Worm (Caenorhabditis elegans) whole organism, L1 larva: ENCODE data around the gene dlat-2.

ENCODE experiments used
- C34B4.2 ChIP-seq: sonication (generic microtip); optimal IDR thresholded peaks from 2 replicates; lab custom pipeline; 2017; ENCODE audit warnings: mild to moderate bottlenecking, missing genetic modification characterization, missing compliant biosample characterization
- ama-1 ChIP-seq: fragments of 150-350 bp; optimal IDR thresholded peaks from 2 replicates; lab custom pipeline; 2014
- blmp-1 ChIP-seq: fragments of 150-350 bp; optimal IDR thresholded peaks from 2 replicates; lab custom pipeline; 2014; ENCODE audit warnings: missing biosample characterization, missing genetic modification characterization
- ces-1 ChIP-seq: fragments of 150-350 bp; optimal IDR thresholded peaks from 2 replicates; lab custom pipeline; 2014; ENCODE audit warnings: missing biosample characterization, missing genetic modification reagents, missing genetic modification characterization
- efl-1 ChIP-seq, 4 experiments: fragments of 150-350 bp; optimal IDR thresholded peaks in 3 of 4; peaks in 1 of 4; 1 replicate in 1 of 4; 2 replicates in 3 of 4; lab custom pipeline; 2014; ENCODE audit warnings: missing biosample characterization in 2 of 4, missing genetic modification characterization in 2 of 4, missing genetic modification reagents in 2 of 4
- elt-2 ChIP-seq: sonication (generic microtip); optimal IDR thresholded peaks from 2 replicates; lab custom pipeline; 2016; ENCODE audit warnings: missing genetic modification characterization, mild to moderate bottlenecking, inconsistent platforms, missing compliant biosample characterization, missing genetic modification reagents
- elt-3 ChIP-seq, 6 experiments: fragments of 150-350 bp in 1 of 6; sonication (generic microtip); optimal IDR thresholded peaks; 2 replicates each; lab custom pipeline; 2017 to 2018; ENCODE audit warnings: missing biosample characterization in 6 of 6, missing genetic modification characterization in 6 of 6, inconsistent platforms in 1 of 6
- ets-5 ChIP-seq: fragments of 200-800 bp; sonication (Bioruptor generic); IDR thresholded peaks from 2 replicates; pipeline ENCODE4 v1.3.6; 2022; ENCODE audit warnings: missing genetic modification characterization, missing compliant biosample characterization
- fkh-10 ChIP-seq: sonication (generic microtip); optimal IDR thresholded peaks from 2 replicates; lab custom pipeline; 2017; ENCODE audit warnings: missing biosample characterization, missing genetic modification reagents, missing genetic modification characterization
- fkh-8 ChIP-seq: sonication (generic microtip); optimal IDR thresholded peaks from 2 replicates; lab custom pipeline; 2016; ENCODE audit warnings: mild to moderate bottlenecking, missing genetic modification characterization, missing compliant biosample characterization
- hlh-17 ChIP-seq: fragments of 200-800 bp; sonication (Bioruptor generic); optimal IDR thresholded peaks from 2 replicates; lab custom pipeline; 2018; ENCODE audit warnings: missing genetic modification characterization, mild to moderate bottlenecking, missing compliant biosample characterization, moderate library complexity, borderline replicate concordance
- hlh-4 ChIP-seq: sonication (generic microtip); optimal IDR thresholded peaks from 2 replicates; lab custom pipeline; 2016; ENCODE audit warnings: mild to moderate bottlenecking, missing genetic modification characterization, missing compliant biosample characterization
- hpl-2 ChIP-seq: fragments of 150-350 bp; optimal IDR thresholded peaks from 2 replicates; lab custom pipeline; 2014; ENCODE audit warnings: missing biosample characterization, missing genetic modification reagents, missing genetic modification characterization
- irx-1 ChIP-seq: sonication (generic microtip); optimal IDR thresholded peaks from 2 replicates; lab custom pipeline; 2016; ENCODE audit warnings: missing genetic modification characterization, missing compliant biosample characterization
- isw-1 ChIP-seq: fragments of 200-800 bp; sonication (Bioruptor generic); IDR thresholded peaks from 2 replicates; pipeline ENCODE4 v1.3.6; 2022; ENCODE audit warnings: missing genetic modification characterization, missing compliant biosample characterization
- jun-1 ChIP-seq: fragments of 150-350 bp; optimal IDR thresholded peaks from 2 replicates; lab custom pipeline; 2014; ENCODE audit warnings: missing biosample characterization, missing genetic modification reagents, missing genetic modification characterization
- lir-3 ChIP-seq: sonication (generic microtip); optimal IDR thresholded peaks from 2 replicates; lab custom pipeline; 2016; ENCODE audit warnings: mild to moderate bottlenecking, missing genetic modification characterization, moderate library complexity, missing compliant biosample characterization; ENCODE audit not compliant: poor library complexity
- lsy-2 ChIP-seq, 2 experiments: fragments of 150-350 bp; optimal IDR thresholded peaks; 2 replicates each; lab custom pipeline; 2014; ENCODE audit warnings: missing biosample characterization in 2 of 2, missing genetic modification characterization in 2 of 2
- mdl-1 ChIP-seq, 2 experiments: fragments of 150-350 bp; optimal IDR thresholded peaks; 2 replicates each; lab custom pipeline; 2014 to 2017; ENCODE audit warnings: missing biosample characterization in 2 of 2, missing genetic modification characterization in 2 of 2, inconsistent platforms in 1 of 2
- nhr-19 ChIP-seq: fragments of 200-800 bp; sonication (Bioruptor generic); conservative IDR thresholded peaks from 2 replicates; pipeline ENCODE4 v1.3.6; 2022; ENCODE audit warnings: missing genetic modification characterization, missing compliant biosample characterization
- nhr-20 ChIP-seq: sonication (generic microtip); optimal IDR thresholded peaks from 2 replicates; lab custom pipeline; 2016; ENCODE audit warnings: mild to moderate bottlenecking, missing genetic modification characterization, missing compliant biosample characterization
- nhr-47 ChIP-seq: sonication (generic microtip); optimal IDR thresholded peaks from 2 replicates; lab custom pipeline; 2016; ENCODE audit warnings: mild to moderate bottlenecking, missing genetic modification characterization, moderate library complexity, missing compliant biosample characterization
- nhr-71 ChIP-seq: sonication (generic microtip); optimal IDR thresholded peaks from 2 replicates; lab custom pipeline; 2016; ENCODE audit warnings: mild to moderate bottlenecking, missing genetic modification characterization, moderate library complexity, missing compliant biosample characterization
- nhr-77 ChIP-seq: fragments of 150-350 bp; optimal IDR thresholded peaks from 2 replicates; lab custom pipeline; 2014; ENCODE audit warnings: missing biosample characterization, missing genetic modification characterization
- nhr-84 ChIP-seq: sonication (generic microtip); optimal IDR thresholded peaks from 2 replicates; lab custom pipeline; 2017; ENCODE audit warnings: missing biosample characterization, missing genetic modification characterization
- nhr-85 ChIP-seq: sonication (generic microtip); peaks from one replicate; lab custom pipeline; 2016; ENCODE audit warnings: missing genetic modification characterization, inconsistent platforms, missing compliant biosample characterization
- pag-3 ChIP-seq: sonication (generic microtip); optimal IDR thresholded peaks from 2 replicates; lab custom pipeline; 2017; ENCODE audit warnings: missing genetic modification characterization, mild to moderate bottlenecking, missing compliant biosample characterization, antibody characterized with exemption, borderline replicate concordance; ENCODE audit not compliant: insufficient read depth
- pax-3 ChIP-seq: fragments of 200-800 bp; sonication (Bioruptor generic); optimal IDR thresholded peaks from 2 replicates; lab custom pipeline; 2018; ENCODE audit warnings: mild to moderate bottlenecking, missing genetic modification characterization, moderate library complexity, missing compliant biosample characterization
- snu-23 ChIP-seq: sonication (generic microtip); optimal IDR thresholded peaks from 2 replicates; lab custom pipeline; 2016; ENCODE audit warnings: missing genetic modification characterization, missing compliant biosample characterization
- swsn-7 ChIP-seq: sonication (generic microtip); optimal IDR thresholded peaks from 2 replicates; lab custom pipeline; 2016; ENCODE audit warnings: missing genetic modification characterization, missing compliant biosample characterization
- unc-62 ChIP-seq: fragments of 150-350 bp; optimal IDR thresholded peaks from 2 replicates; lab custom pipeline; 2014; ENCODE audit warnings: missing biosample characterization, missing genetic modification reagents, missing genetic modification characterization
- ztf-11 ChIP-seq, 2 experiments: sonication (generic microtip); optimal IDR thresholded peaks; 2 replicates each; lab custom pipeline; 2016 to 2017; ENCODE audit warnings: missing genetic modification characterization in 2 of 2, missing biosample characterization in 1 of 2, missing compliant biosample characterization in 1 of 2

The dlat-2 gene

DNA sequence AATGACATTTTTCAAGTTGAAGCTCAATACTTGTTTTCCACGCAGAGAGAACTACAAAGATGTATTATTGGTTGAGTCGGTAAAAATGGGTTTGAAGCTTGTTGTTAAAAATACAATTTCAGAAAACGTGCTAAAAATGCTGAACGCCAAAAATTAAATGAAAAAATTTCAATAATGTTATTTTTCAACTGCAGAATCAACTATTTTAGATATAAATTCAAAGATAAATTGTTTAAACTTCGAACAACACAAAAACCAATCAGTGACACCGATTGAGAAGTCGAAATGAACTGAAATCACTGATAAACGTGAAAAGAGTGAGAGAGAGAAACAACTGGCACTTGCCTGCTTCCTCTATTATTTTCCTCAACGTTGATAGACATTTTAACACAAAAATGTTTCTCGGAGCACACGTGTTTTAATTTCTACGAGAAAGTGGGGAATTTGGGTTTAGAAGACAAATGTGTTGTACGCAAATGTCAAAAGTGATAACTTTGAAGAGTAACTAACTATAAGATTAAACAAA, 7.1 kb downstream of the dlat-2 start, which contains the start of gene T02D1.8:
Gene T02D1.8, minus strand, starts transcription at position 51 of the 526 bp plus-strand sequence.
- TF ChIP-seq snu-23 (no peak), nhr-71 (tag; lab: Kevin White, UChicago) (peak; percentile 22), elt-2 (tag; lab: Kevin White, UChicago) (peak; percentile 55)

DNA sequence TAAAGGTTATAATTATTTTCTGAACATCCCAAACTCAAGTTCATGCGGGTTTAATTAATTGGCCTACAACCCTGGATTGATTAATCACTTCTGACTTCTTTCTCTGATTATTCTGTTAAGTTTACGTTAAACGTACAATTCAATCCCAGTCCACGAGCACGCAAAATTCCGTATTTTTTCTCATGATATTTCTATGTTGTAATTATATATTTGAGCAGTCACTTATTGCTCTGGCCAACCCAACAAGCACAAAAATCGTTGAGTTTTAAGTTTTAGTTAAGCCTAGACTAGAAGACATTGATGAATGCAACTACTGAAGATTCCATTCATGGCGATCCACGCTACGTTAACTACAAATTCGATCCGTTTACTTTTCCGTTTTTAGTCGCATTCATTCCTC, 15.5 kb downstream of the dlat-2 start, which contains the start of gene sru-15:
Gene sru-15, plus strand, starts transcription at position 301 of the 400 bp plus-strand sequence.
- TF ChIP-seq hpl-2 (GFP tag; lab: Kevin White, UChicago): no peak
- TF ChIP-seq hlh-17 (GFP tag; lab: Kevin White, UChicago): no peak
- no peak for TF ChIP-seq nhr-47 (tag; lab: Kevin White, UChicago)
- no peak for TF ChIP-seq irx-1 (tag; lab: Kevin White, UChicago)
- TF ChIP-seq lsy-2 (tag; optimal IDR thresholded peaks at IDR 0.05; lab: Kevin White, UChicago): no peak
- TF ChIP-seq ets-5 (GFP tag; lab: Robert Waterston, UW): no peak

DNA sequence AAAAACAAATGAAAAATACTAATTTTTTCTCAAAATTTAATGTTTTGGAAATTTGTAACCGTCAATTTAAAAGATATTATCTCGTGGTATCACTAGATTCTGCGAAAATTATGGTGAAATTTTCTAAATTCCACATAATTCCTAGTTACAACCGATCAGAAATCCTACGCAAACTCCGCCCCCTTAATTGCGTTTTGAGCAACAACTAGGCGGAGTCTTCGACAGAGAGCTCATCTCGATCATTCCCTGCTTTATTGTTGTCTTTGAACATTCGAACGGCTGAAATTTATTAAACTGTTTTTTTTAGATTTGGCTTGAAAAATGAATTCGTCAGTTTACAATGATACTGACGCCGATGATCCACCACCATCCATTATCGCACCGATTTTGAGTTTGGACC, 19.0 kb downstream of the dlat-2 start, which contains the start of gene T02D1.4:
Gene T02D1.4, plus strand, starts transcription at position 301 of the 400 bp plus-strand sequence.
- TF ChIP-seq elt-2 (tag; lab: Kevin White, UChicago) (no peak), pax-3 (tag; lab: Kevin White, UChicago) (peak; percentile 23), fkh-8 (tag; lab: Kevin White, UChicago) (peak; percentile 0)

DNA sequence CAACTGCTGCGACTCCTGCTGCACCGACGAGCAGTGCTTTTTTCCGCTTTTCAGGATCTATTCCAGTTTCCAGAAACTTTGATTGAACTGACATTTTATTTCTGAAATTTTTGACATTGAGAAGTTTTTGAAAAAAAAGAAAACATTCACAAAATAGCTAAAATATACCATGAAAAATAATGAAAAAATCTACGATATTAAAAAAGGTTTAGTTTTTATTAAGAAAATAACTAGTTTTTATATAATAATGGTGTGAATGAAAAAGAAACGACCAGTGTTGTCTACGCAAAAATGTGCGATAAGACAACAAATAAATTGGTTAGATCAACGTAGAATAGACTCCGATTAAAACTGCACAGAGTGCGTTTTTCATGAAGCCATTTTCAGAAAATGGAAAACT, 25.1 kb downstream of the dlat-2 start, which contains the start of gene pmp-4:
Gene pmp-4, minus strand, starts transcription at position 101 of the 400 bp plus-strand sequence.
- no peak for TF ChIP-seq hlh-4 (tag; lab: Kevin White, UChicago)
- TF ChIP-seq efl-1 (optimal IDR thresholded peaks at IDR 0.05; lab: Kevin White, UChicago): no peak
- peak in 1 of 2 experiments; percentile 7 for TF ChIP-seq efl-1 (GFP tag; optimal IDR thresholded peaks at IDR 0.05 in 1 of 2; lab: Kevin White, UChicago)
- TF ChIP-seq, all 84 proteins: peak for 1

DNA sequence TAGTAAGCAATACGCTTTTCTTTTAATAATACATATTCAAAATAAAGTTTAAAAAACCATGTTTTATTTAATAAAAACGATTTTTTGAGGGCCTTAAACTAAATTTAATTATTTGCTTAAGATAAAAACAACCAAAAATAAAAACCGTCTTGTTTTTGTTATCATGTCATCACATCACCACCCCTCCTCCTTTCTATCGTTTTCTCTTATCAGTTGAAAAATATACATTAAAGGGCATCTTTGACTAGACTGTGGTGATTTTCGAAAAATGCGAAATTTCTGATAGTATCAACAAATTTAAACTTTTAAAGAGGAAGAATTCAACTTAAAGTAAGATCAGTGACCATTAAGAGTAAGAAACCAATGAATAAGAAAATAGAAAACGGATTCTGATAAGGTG, 25.7 kb downstream of the dlat-2 start:
- TF ChIP-seq blmp-1 (tag; lab: Kevin White, UChicago) (peak; percentile 11), jun-1 (no peak), nhr-20 (peak; percentile 25), unc-62 (GFP tag; lab: Kevin White, UChicago) (no peak), nhr-84 (tag; lab: Kevin White, UChicago) (no peak), mdl-1 (tag; optimal IDR thresholded peaks at IDR 0.05; lab: Kevin White, UChicago) (no peak), elt-2 (tag; lab: Kevin White, UChicago) (peak; percentile 64), ces-1 (GFP tag; lab: Kevin White, UChicago) (no peak)

DNA sequence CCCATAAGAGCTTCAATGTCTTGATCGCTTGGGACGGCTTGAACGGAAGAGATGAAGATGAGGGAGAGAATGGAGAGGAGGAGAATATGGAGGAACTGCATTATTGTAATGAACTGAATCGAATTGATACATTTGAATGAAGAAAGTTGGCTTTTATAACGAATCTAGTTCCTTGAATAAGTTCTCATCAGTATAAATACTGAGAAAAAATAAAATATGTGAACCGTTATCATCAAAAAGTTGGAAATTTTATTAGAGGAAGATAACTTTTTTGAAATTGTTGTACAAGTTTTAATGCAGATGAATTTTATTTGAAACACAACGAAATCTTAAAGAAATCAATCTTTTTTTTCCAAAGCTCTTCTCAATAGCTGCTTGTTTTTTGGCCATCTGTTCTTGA, 26.6 kb downstream of the dlat-2 start, which contains the start of gene T02D1.7:
Gene T02D1.7, minus strand, starts transcription at position 101 of the 400 bp plus-strand sequence.
- TF ChIP-seq nhr-84 (tag; lab: Kevin White, UChicago) (no peak), nhr-85 (tag; lab: Kevin White, UChicago) (no peak)

DNA sequence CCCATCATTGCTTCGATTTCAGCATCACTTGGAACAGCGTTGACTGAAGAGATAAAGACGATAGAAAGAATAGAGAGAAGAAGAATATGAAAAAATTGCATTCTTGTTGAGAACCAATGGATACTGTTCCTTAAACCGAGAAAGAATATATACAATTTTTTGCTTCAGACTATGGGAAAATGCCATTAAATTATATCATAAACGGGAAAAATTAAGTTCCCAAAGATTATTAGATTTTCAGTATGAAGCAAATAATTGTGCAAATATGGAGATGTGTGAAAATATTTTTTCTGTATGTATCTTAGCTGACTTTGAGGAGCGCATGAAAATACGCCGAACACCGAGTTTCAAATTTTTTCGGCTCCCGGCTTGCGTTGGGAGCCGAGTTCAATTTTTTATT, 27.1 kb downstream of the dlat-2 start, which contains the start of gene T02D1.9:
Gene T02D1.9, minus strand, starts transcription at position 101 of the 400 bp plus-strand sequence.
- TF ChIP-seq swsn-7: no peak
- no peak for TF ChIP-seq C34B4.2 (tag; lab: Kevin White, UChicago)
- TF ChIP-seq hlh-4 (tag; lab: Kevin White, UChicago): no peak
- TF ChIP-seq pag-3 (tag; lab: Kevin White, UChicago): no peak
- TF ChIP-seq fkh-10 (GFP tag; lab: Kevin White, UChicago): no peak
- no peak for TF ChIP-seq nhr-47 (tag; lab: Kevin White, UChicago)
- no peak for TF ChIP-seq lir-3 (tag; lab: Kevin White, UChicago)
- TF ChIP-seq elt-3 (tag; optimal IDR thresholded peaks at IDR 0.05; lab: Kevin White, UChicago): no peak
- TF ChIP-seq nhr-19 (GFP tag; lab: Robert Waterston, UW): no peak
- TF ChIP-seq ztf-11 (tag; optimal IDR thresholded peaks at IDR 0.05; lab: Kevin White, UChicago): no peak
- no peak for TF ChIP-seq nhr-77 (tag; lab: Kevin White, UChicago)
- TF ChIP-seq isw-1 (GFP tag; lab: Robert Waterston, UW): no peak
- no peak for TF ChIP-seq ama-1 (lab: Kevin White, UChicago)
